Worm (Caenorhabditis elegans): ENCODE measurements around the gene clec-172.

DNA sequence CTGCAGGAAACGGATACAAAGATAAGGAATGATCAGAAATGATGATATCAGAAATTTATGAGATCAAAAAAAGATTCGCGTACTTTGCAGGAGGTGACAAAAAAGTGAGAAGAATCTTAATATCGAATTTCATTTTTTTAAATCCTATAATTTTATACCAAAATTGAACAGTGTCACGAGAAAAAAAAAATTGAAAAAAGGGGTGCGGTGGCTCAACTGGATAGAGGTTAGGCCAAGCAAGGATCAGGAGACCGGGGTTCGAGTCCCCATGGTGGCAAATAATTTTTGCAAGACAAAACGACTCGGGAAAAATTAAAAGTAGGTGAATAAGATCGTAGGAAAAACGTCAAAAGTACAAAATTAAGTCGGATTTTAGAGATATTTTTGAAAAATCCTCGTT lies 46.1 kb downstream of the clec-172 start:
- TF ChIP-seq dve-1 (tag; optimal IDR thresholded peaks at IDR 0.05) (no peak), ceh-2 (tag; optimal IDR thresholded peaks at IDR 0.05) (no peak), mec-3 (tag; optimal IDR thresholded peaks at IDR 0.05; ENCODE audit: borderline replicate concordance) (no peak), nhr-11 (tag; optimal IDR thresholded peaks at IDR 0.05) (no peak), hlh-6 (tag; optimal IDR thresholded peaks at IDR 0.05) (no peak)

Measured in whole organism, late embryonic.